Worm (Caenorhabditis elegans): ENCODE measurements around the gene srh-35.

ce11 chrV:472589-472988 is 23.6 kb upstream of the srh-35 start, which contains the start of gene srt-31:
- TF ChIP-seq egl-27 (tag; optimal IDR thresholded peaks at IDR 0.05): no peak
- TF ChIP-seq unc-39 (tag; optimal IDR thresholded peaks at IDR 0.05): no peak
- TF ChIP-seq ZK546.5 (tag; optimal IDR thresholded peaks at IDR 0.05): no peak
- no peak for TF ChIP-seq ama-1 (optimal IDR thresholded peaks at IDR 0.05)
- TF ChIP-seq lin-39 (tag; optimal IDR thresholded peaks at IDR 0.05): no peak
- TF ChIP-seq pha-4 (GFP tag; IDR thresholded peaks at IDR 0.05): no peak
- TF ChIP-seq pha-4 (tag; optimal IDR thresholded peaks at IDR 0.05): no peak
- TF ChIP-seq lim-7 (GFP tag; IDR thresholded peaks at IDR 0.05): no peak
- no peak for TF ChIP-seq rbr-2 (tag; optimal IDR thresholded peaks at IDR 0.05)
- no peak for TF ChIP-seq ceh-28 (tag; optimal IDR thresholded peaks at IDR 0.05)
- TF ChIP-seq nhr-237 (tag; optimal IDR thresholded peaks at IDR 0.05): no peak
- no peak for TF ChIP-seq nhr-77 (tag; optimal IDR thresholded peaks at IDR 0.05)
- no peak for TF ChIP-seq unc-62 (GFP tag; optimal IDR thresholded peaks at IDR 0.05 in 1 of 2)
- no peak for TF ChIP-seq unc-62 (tag; optimal IDR thresholded peaks at IDR 0.05)
- TF ChIP-seq ceh-44 (GFP tag; IDR thresholded peaks at IDR 0.05): no peak
- TF ChIP-seq mes-2 (tag; optimal IDR thresholded peaks at IDR 0.05; ENCODE audit: poor library complexity, severe bottlenecking): no peak
